Worm (Caenorhabditis elegans) whole organism, young adult: ENCODE results near the gene polg-1.

Experiments used
- C06A6.2 ChIP-seq: fragments of 200-800 bp; sonication (Bioruptor generic); conservative IDR thresholded peaks from 2 replicates; pipeline ENCODE4 v1.3.6; 2022; ENCODE audit warnings: missing genetic modification characterization, missing compliant biosample characterization
- F37B4.10 ChIP-seq: fragments of 200-800 bp; sonication (Bioruptor generic); IDR thresholded peaks from 2 replicates; pipeline ENCODE4 v1.3.6; 2022; ENCODE audit warnings: missing genetic modification characterization, missing compliant biosample characterization
- K11D2.4 ChIP-seq: fragments of 200-800 bp; sonication (Bioruptor generic); IDR thresholded peaks from 2 replicates; pipeline ENCODE4 v1.3.6; 2022; ENCODE audit warnings: missing genetic modification reagents, missing genetic modification characterization, missing compliant biosample characterization
- T07F8.4 ChIP-seq: sonication (generic microtip); optimal IDR thresholded peaks from 2 replicates; lab custom pipeline; 2016; ENCODE audit warnings: mild to moderate bottlenecking, missing genetic modification characterization, moderate library complexity, missing compliant biosample characterization
- Y53G8AR.9 ChIP-seq: fragments of 200-800 bp; sonication (Bioruptor generic); conservative IDR thresholded peaks from 2 replicates; pipeline ENCODE4 v1.3.6; 2022; ENCODE audit warnings: missing genetic modification reagents, missing genetic modification characterization, missing compliant biosample characterization
- Y79H2A.3 ChIP-seq: fragments of 200-800 bp; sonication (Bioruptor generic); conservative IDR thresholded peaks from 2 replicates; pipeline ENCODE4 v1.3.6; 2022; ENCODE audit warnings: missing genetic modification reagents, missing genetic modification characterization, missing compliant biosample characterization
- akir-1 ChIP-seq: fragments of 200-800 bp; sonication (Bioruptor generic); optimal IDR thresholded peaks from 2 replicates; lab custom pipeline; 2018; ENCODE audit warnings: mild to moderate bottlenecking, missing genetic modification characterization, moderate library complexity, missing compliant biosample characterization
- aptf-2 ChIP-seq: fragments of 200-800 bp; sonication (Bioruptor generic); conservative IDR thresholded peaks from 2 replicates; pipeline ENCODE4 v1.3.6; 2022; ENCODE audit warnings: missing genetic modification reagents, missing genetic modification characterization, missing compliant biosample characterization
- attf-3 ChIP-seq: fragments of 200-800 bp; sonication (Bioruptor generic); conservative IDR thresholded peaks from 2 replicates; pipeline ENCODE4 v1.3.6; 2022; ENCODE audit warnings: missing genetic modification reagents, missing genetic modification characterization, missing compliant biosample characterization
- attf-5 ChIP-seq: fragments of 200-800 bp; sonication (Bioruptor generic); optimal IDR thresholded peaks from 2 replicates; lab custom pipeline; 2018; ENCODE audit warnings: mild to moderate bottlenecking, missing genetic modification characterization, missing compliant biosample characterization
- bed-1 ChIP-seq: fragments of 200-800 bp; sonication (Bioruptor generic); IDR thresholded peaks from 2 replicates; pipeline ENCODE4 v1.3.6; 2022; ENCODE audit warnings: missing genetic modification reagents, missing genetic modification characterization, missing compliant biosample characterization
- bed-2 ChIP-seq: fragments of 200-800 bp; sonication (Bioruptor generic); IDR thresholded peaks from 2 replicates; pipeline ENCODE4 v1.3.6; 2022; ENCODE audit warnings: missing genetic modification reagents, missing genetic modification characterization, missing compliant biosample characterization
- cebp-1 ChIP-seq, 2 experiments: fragments of 200-800 bp in 1 of 2; sonication (Bioruptor generic) in 1 of 2; sonication (generic microtip) in 1 of 2; IDR thresholded peaks in 1 of 2; optimal IDR thresholded peaks in 1 of 2; 2 replicates each; pipeline versions ENCODE4 v1.3.6 to Lab custom; 2017 to 2022; ENCODE audit warnings: missing compliant biosample characterization in 2 of 2, missing genetic modification characterization in 2 of 2, mild to moderate bottlenecking in 1 of 2, missing genetic modification reagents in 1 of 2, moderate library complexity in 1 of 2
- ceh-100 ChIP-seq: fragments of 200-800 bp; sonication (Bioruptor generic); IDR thresholded peaks from 2 replicates; pipeline ENCODE4 v1.3.6; 2022; ENCODE audit warnings: missing genetic modification reagents, missing genetic modification characterization, missing compliant biosample characterization
- ceh-40 ChIP-seq: fragments of 200-800 bp; sonication (Bioruptor generic); IDR thresholded peaks from 2 replicates; pipeline ENCODE4 v1.3.6; 2022; ENCODE audit warnings: missing genetic modification characterization, missing compliant biosample characterization
- ceh-91 ChIP-seq: fragments of 200-800 bp; sonication (Bioruptor generic); IDR thresholded peaks from 2 replicates; pipeline ENCODE4 v1.3.6; 2022; ENCODE audit warnings: missing genetic modification reagents, missing genetic modification characterization, missing compliant biosample characterization
- chd-7 ChIP-seq: sonication (generic microtip); optimal IDR thresholded peaks from 2 replicates; lab custom pipeline; 2016; ENCODE audit warnings: mild to moderate bottlenecking, missing genetic modification characterization, moderate library complexity, missing compliant biosample characterization
- die-1 ChIP-seq: sonication (generic microtip); optimal IDR thresholded peaks from 2 replicates; lab custom pipeline; 2016; ENCODE audit warnings: missing genotype, mild to moderate bottlenecking, missing genetic modification characterization, missing compliant biosample characterization
- ekl-4 ChIP-seq: fragments of 200-800 bp; sonication (Bioruptor generic); IDR thresholded peaks from 2 replicates; pipeline ENCODE4 v1.3.6; 2022; ENCODE audit warnings: missing genetic modification reagents, missing genetic modification characterization, missing compliant biosample characterization
- hlh-26 ChIP-seq: fragments of 200-800 bp; sonication (Bioruptor generic); conservative IDR thresholded peaks from 2 replicates; pipeline ENCODE4 v1.3.6; 2022; ENCODE audit warnings: missing genetic modification reagents, missing genetic modification characterization, missing compliant biosample characterization
- hmg-20 ChIP-seq: fragments of 200-800 bp; sonication (Bioruptor generic); IDR thresholded peaks from 2 replicates; pipeline ENCODE4 v1.3.6; 2022; ENCODE audit warnings: missing genetic modification reagents, missing genetic modification characterization, missing compliant biosample characterization
- hsf-1 ChIP-seq: fragments of 200-800 bp; sonication (Bioruptor generic); IDR thresholded peaks from 2 replicates; pipeline ENCODE4 v1.3.6; 2022; ENCODE audit warnings: missing genetic modification reagents, missing genetic modification characterization, missing compliant biosample characterization
- let-607 ChIP-seq, 2 experiments: fragments of 200-800 bp in 1 of 2; sonication (Bioruptor generic) in 1 of 2; sonication (generic microtip) in 1 of 2; optimal IDR thresholded peaks; 2 replicates each; lab custom pipeline; 2016 to 2018; ENCODE audit warnings: mild to moderate bottlenecking in 2 of 2, missing compliant biosample characterization in 2 of 2, missing genetic modification characterization in 2 of 2, moderate library complexity in 2 of 2, missing genotype in 1 of 2
- lin-26 ChIP-seq: fragments of 200-800 bp; sonication (Bioruptor generic); IDR thresholded peaks from 2 replicates; pipeline ENCODE4 v1.3.6; 2022; ENCODE audit warnings: missing genetic modification reagents, missing genetic modification characterization, missing compliant biosample characterization
- lin-40 ChIP-seq: sonication (generic microtip); optimal IDR thresholded peaks from 2 replicates; lab custom pipeline; 2016; ENCODE audit warnings: missing genetic modification characterization, mild to moderate bottlenecking, missing compliant biosample characterization, missing genotype, missing genetic modification reagents
- lin-54 ChIP-seq: fragments of 200-800 bp; sonication (Bioruptor generic); optimal IDR thresholded peaks from 2 replicates; lab custom pipeline; 2018; ENCODE audit warnings: mild to moderate bottlenecking, missing genetic modification characterization, missing compliant biosample characterization
- lsy-27 ChIP-seq: sonication (generic microtip); optimal IDR thresholded peaks from 2 replicates; lab custom pipeline; 2017; ENCODE audit warnings: missing genetic modification characterization, mild to moderate bottlenecking, missing compliant biosample characterization, antibody characterized with exemption, missing genotype, borderline replicate concordance; ENCODE audit not compliant: insufficient read depth
- madf-8 ChIP-seq: fragments of 200-800 bp; sonication (Bioruptor generic); conservative IDR thresholded peaks from 2 replicates; pipeline ENCODE4 v1.3.6; 2022; ENCODE audit warnings: missing genetic modification reagents, missing genetic modification characterization, missing compliant biosample characterization
- mel-28 ChIP-seq: sonication (generic microtip); optimal IDR thresholded peaks from 2 replicates; lab custom pipeline; 2016; ENCODE audit warnings: borderline replicate concordance, mild to moderate bottlenecking, missing genetic modification characterization, missing compliant biosample characterization
- mes-4 ChIP-seq: sonication (generic microtip); optimal IDR thresholded peaks from 2 replicates; lab custom pipeline; 2016; ENCODE audit warnings: missing genotype, missing genetic modification characterization, missing compliant biosample characterization
- nfya-1 ChIP-seq: sonication (generic microtip); optimal IDR thresholded peaks from 2 replicates; lab custom pipeline; 2017; ENCODE audit warnings: antibody characterized with exemption, missing compliant biosample characterization, missing genetic modification characterization, borderline replicate concordance; ENCODE audit not compliant: insufficient read depth
- nfyb-1 ChIP-seq: fragments of 200-800 bp; sonication (Bioruptor generic); IDR thresholded peaks from 2 replicates; pipeline ENCODE4 v1.3.6; 2022; ENCODE audit warnings: missing genetic modification reagents, missing genetic modification characterization, missing compliant biosample characterization
- nhr-120 ChIP-seq: fragments of 200-800 bp; sonication (Bioruptor generic); IDR thresholded peaks from 2 replicates; pipeline ENCODE4 v1.3.6; 2022; ENCODE audit warnings: missing genetic modification characterization, missing compliant biosample characterization
- nhr-27 ChIP-seq: fragments of 200-800 bp; sonication (Bioruptor generic); optimal IDR thresholded peaks from 2 replicates; lab custom pipeline; 2018; ENCODE audit warnings: mild to moderate bottlenecking, missing genetic modification characterization, moderate library complexity, missing compliant biosample characterization
- nhr-90 ChIP-seq: sonication (generic microtip); optimal IDR thresholded peaks from 2 replicates; lab custom pipeline; 2016; ENCODE audit warnings: missing genotype, mild to moderate bottlenecking, missing genetic modification characterization, missing compliant biosample characterization
- rpc-1 ChIP-seq, 2 experiments: fragments of 150-350 bp in 1 of 2; sonication (generic microtip) in 1 of 2; optimal IDR thresholded peaks; 2 replicates each; lab custom pipeline; 2014 to 2018; ENCODE audit warnings: missing biosample characterization in 1 of 2, missing genetic modification characterization in 1 of 2, missing genetic modification reagents in 1 of 2, missing genotype in 1 of 2
- sea-2 ChIP-seq: fragments of 200-800 bp; sonication (Bioruptor generic); IDR thresholded peaks from 2 replicates; pipeline ENCODE4 v1.3.6; 2022; ENCODE audit warnings: missing genetic modification characterization, missing compliant biosample characterization
- snpc-1.1 ChIP-seq: sonication (generic microtip); optimal IDR thresholded peaks from 2 replicates; lab custom pipeline; 2017; ENCODE audit warnings: missing genetic modification characterization, mild to moderate bottlenecking, missing compliant biosample characterization, antibody characterized with exemption, moderate library complexity, missing genotype, missing genetic modification reagents; ENCODE audit not compliant: insufficient read depth
- snpc-3.4 ChIP-seq: sonication (generic microtip); optimal IDR thresholded peaks from 2 replicates; lab custom pipeline; 2017; ENCODE audit warnings: missing genetic modification characterization, mild to moderate bottlenecking, missing compliant biosample characterization, antibody characterized with exemption, moderate library complexity, missing genotype, missing genetic modification reagents
- somi-1 ChIP-seq: fragments of 200-800 bp; sonication (Bioruptor generic); optimal IDR thresholded peaks from 2 replicates; lab custom pipeline; 2018; ENCODE audit warnings: mild to moderate bottlenecking, missing genetic modification characterization, missing compliant biosample characterization
- tlf-1 ChIP-seq: fragments of 200-800 bp; sonication (Bioruptor generic); optimal IDR thresholded peaks from 2 replicates; lab custom pipeline; 2018; ENCODE audit warnings: mild to moderate bottlenecking, missing genetic modification characterization, missing compliant biosample characterization
- unc-130 ChIP-seq: sonication (generic microtip); optimal IDR thresholded peaks from 2 replicates; lab custom pipeline; 2016; ENCODE audit warnings: missing genetic modification reagents, missing genetic modification characterization, missing compliant biosample characterization
- unc-62 ChIP-seq: fragments of 150-350 bp; optimal IDR thresholded peaks from 2 replicates; lab custom pipeline; 2014; ENCODE audit warnings: missing biosample characterization, missing genetic modification reagents, missing genetic modification characterization
- zfh-2 ChIP-seq: fragments of 200-800 bp; sonication (Bioruptor generic); conservative IDR thresholded peaks from 2 replicates; pipeline ENCODE4 v1.3.6; 2022; ENCODE audit warnings: missing genetic modification reagents, missing genetic modification characterization, missing compliant biosample characterization
- ztf-26 ChIP-seq: sonication (generic microtip); optimal IDR thresholded peaks from 2 replicates; lab custom pipeline; 2017; ENCODE audit warnings: missing genetic modification characterization, missing compliant biosample characterization
- ztf-28 ChIP-seq: fragments of 200-800 bp; sonication (Bioruptor generic); IDR thresholded peaks from 2 replicates; pipeline ENCODE4 v1.3.6; 2022; ENCODE audit warnings: missing genetic modification reagents, missing genetic modification characterization, missing compliant biosample characterization
- ztf-6 ChIP-seq: fragments of 200-800 bp; sonication (Bioruptor generic); IDR thresholded peaks from 2 replicates; pipeline ENCODE4 v1.3.6; 2022; ENCODE audit warnings: missing genetic modification reagents, missing genetic modification characterization, missing compliant biosample characterization

The polg-1 gene

DNA sequence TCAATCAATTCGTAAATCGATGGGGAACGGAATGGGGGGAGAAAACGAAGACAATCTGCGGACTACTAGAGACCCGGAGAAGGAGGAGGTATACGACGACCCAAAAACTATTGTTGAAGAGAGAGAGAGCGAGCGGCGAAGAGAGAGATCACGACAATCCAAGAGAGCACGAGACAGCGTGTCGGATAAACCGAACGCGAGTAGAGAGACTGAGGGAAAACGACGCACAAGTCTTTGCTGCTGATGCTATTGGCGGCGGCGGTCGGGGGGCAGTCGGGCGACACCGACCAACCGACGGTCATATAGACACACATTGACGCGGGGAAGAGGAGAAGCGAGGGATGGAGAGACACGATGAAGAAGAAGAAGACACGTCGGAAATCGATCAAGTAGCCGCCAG lies 22.8 kb upstream of the polg-1 start (continued):
- TF ChIP-seq attf-3 (GFP tag; lab: Robert Waterston, UW): no peak
- no peak for TF ChIP-seq cebp-1 (GFP tag; IDR thresholded peaks at IDR 0.05; lab: Robert Waterston, UW)
- peak; percentile 76 for TF ChIP-seq cebp-1 (tag; optimal IDR thresholded peaks at IDR 0.05; lab: Kevin White, UChicago)
- TF ChIP-seq Y79H2A.3 (GFP tag; lab: Robert Waterston, UW): no peak
- TF ChIP-seq lsy-27: no peak
- TF ChIP-seq akir-1 (GFP tag; lab: Kevin White, UChicago): no peak
- TF ChIP-seq T07F8.4 (tag; lab: Kevin White, UChicago): no peak
- TF ChIP-seq unc-130: no peak
- TF ChIP-seq nhr-27: no peak
- no peak for TF ChIP-seq tlf-1
- TF ChIP-seq nfyb-1 (GFP tag; lab: Robert Waterston, UW): peak; percentile 79
- TF ChIP-seq ceh-91 (GFP tag; lab: Robert Waterston, UW): no peak
- no peak for TF ChIP-seq mel-28 (tag; lab: Kevin White, UChicago)
- TF ChIP-seq chd-7 (tag; lab: Kevin White, UChicago): peak; percentile 54
- TF ChIP-seq ceh-40 (GFP tag; lab: Robert Waterston, UW): no peak
- no peak for TF ChIP-seq nfya-1 (tag; lab: Kevin White, UChicago)
- TF ChIP-seq hmg-20 (GFP tag; lab: Robert Waterston, UW): peak; percentile 19; the same call in 1 of the 2 replicates
- TF ChIP-seq zfh-2 (GFP tag; lab: Robert Waterston, UW): peak; percentile 98
- TF ChIP-seq let-607 (tag; optimal IDR thresholded peaks at IDR 0.05; lab: Kevin White, UChicago): no peak
- peak; percentile 67; the same call in 1 of the 2 replicates for TF ChIP-seq K11D2.4 (GFP tag; lab: Robert Waterston, UW)
- TF ChIP-seq ekl-4 (GFP tag; lab: Robert Waterston, UW): peak; percentile 79
- no peak for TF ChIP-seq unc-62 (GFP tag; lab: Kevin White, UChicago)
- no peak for TF ChIP-seq rpc-1 (optimal IDR thresholded peaks at IDR 0.05; lab: Kevin White, UChicago)
- no peak for TF ChIP-seq rpc-1 (tag; optimal IDR thresholded peaks at IDR 0.05; lab: Kevin White, UChicago)
- TF ChIP-seq somi-1 (GFP tag; lab: Kevin White, UChicago): no peak
- TF ChIP-seq bed-2: no peak
- no peak for TF ChIP-seq mes-4 (tag; lab: Kevin White, UChicago)
- no peak for TF ChIP-seq hsf-1 (GFP tag; lab: Robert Waterston, UW)
- TF ChIP-seq snpc-1.1 (tag; lab: Kevin White, UChicago): no peak
- TF ChIP-seq nhr-90 (tag; lab: Kevin White, UChicago): peak; percentile 30
- TF ChIP-seq lin-26 (GFP tag; lab: Robert Waterston, UW): 0 out of 2 replicates have a peak, but pooled peaks have one; percentile 59
- no peak for TF ChIP-seq nhr-120 (GFP tag; lab: Robert Waterston, UW)
- TF ChIP-seq lin-54 (GFP tag; lab: Kevin White, UChicago): peak; percentile 27
- no peak for TF ChIP-seq ceh-100 (GFP tag; lab: Robert Waterston, UW)
- no peak for TF ChIP-seq F37B4.10
- peak; percentile 53 for TF ChIP-seq ztf-26
- TF ChIP-seq C06A6.2 (GFP tag; lab: Robert Waterston, UW): no peak
- TF ChIP-seq ztf-6 (GFP tag; lab: Robert Waterston, UW): no peak
- no peak for TF ChIP-seq sea-2 (GFP tag; lab: Robert Waterston, UW)
- TF ChIP-seq lin-40 (tag; lab: Kevin White, UChicago): peak; percentile 73
- 0 out of 2 replicates have a peak, but pooled peaks have one; percentile 14 for TF ChIP-seq Y53G8AR.9
- peak; percentile 63 for TF ChIP-seq attf-5 (GFP tag; lab: Kevin White, UChicago)
- no peak for TF ChIP-seq madf-8 (GFP tag; lab: Robert Waterston, UW)
- no peak for TF ChIP-seq ztf-28 (GFP tag; lab: Robert Waterston, UW)
- no peak for TF ChIP-seq snpc-3.4 (tag; lab: Kevin White, UChicago)
- peak; percentile 36 for TF ChIP-seq die-1 (tag; lab: Kevin White, UChicago)
- no peak for TF ChIP-seq aptf-2 (GFP tag; lab: Robert Waterston, UW)
- no peak for TF ChIP-seq hlh-26 (GFP tag; lab: Robert Waterston, UW)
- TF ChIP-seq bed-1: no peak
